Fruit fly (Drosophila melanogaster): Measurements from ENCODE around the gene Naa20A.

Gene Naa20A

dm6 chrX:19663196-19663858, 40.5 kb upstream of the Naa20A start:
- TF ChIP-seq lola (GFP tag; optimal IDR thresholded peaks at IDR 0.05) (no peak), Hr83 (GFP tag; optimal IDR thresholded peaks at IDR 0.05; ENCODE audit: poor library complexity, severe bottlenecking) (peak; percentile 3), brk (GFP tag; optimal IDR thresholded peaks at IDR 0.05) (no peak), N (GFP tag; optimal IDR thresholded peaks at IDR 0.05) (no peak), pan (optimal IDR thresholded peaks at IDR 0.05) (no peak), ey (GFP tag; optimal IDR thresholded peaks at IDR 0.05) (peak; percentile 39), Vsx2 (GFP tag; optimal IDR thresholded peaks at IDR 0.05; ENCODE audit: partially characterized antibody) (no peak), CG32264 (GFP tag; optimal IDR thresholded peaks at IDR 0.05) (no peak), Sp1 (GFP tag; optimal IDR thresholded peaks at IDR 0.05) (peak; percentile 68), Hr78 (GFP tag; optimal IDR thresholded peaks at IDR 0.05) (no peak), jim (GFP tag; optimal IDR thresholded peaks at IDR 0.05) (no peak), dl (GFP tag; optimal IDR thresholded peaks at IDR 0.05; ENCODE audit: insufficient read depth in 1 of 2, partially characterized antibody in 2 of 2) (peak in 1 of 2 experiments; percentile 33), Hnf4 (GFP tag; optimal IDR thresholded peaks at IDR 0.05) (no peak), CrebA (GFP tag; optimal IDR thresholded peaks at IDR 0.05; ENCODE audit: borderline replicate concordance) (no peak), h (GFP tag; optimal IDR thresholded peaks at IDR 0.05) (peak; percentile 6), GATAd (GFP tag; optimal IDR thresholded peaks at IDR 0.05) (no peak), sage (GFP tag; optimal IDR thresholded peaks at IDR 0.05) (no peak), tai (GFP tag; optimal IDR thresholded peaks at IDR 0.05) (no peak), Rel (GFP tag; optimal IDR thresholded peaks at IDR 0.05) (no peak), Rel (tag; optimal IDR thresholded peaks at IDR 0.05) (no peak), HLH106 (tag; optimal IDR thresholded peaks at IDR 0.05) (peak; percentile 64), CG9705 (GFP tag; optimal IDR thresholded peaks at IDR 0.05) (peak; percentile 5), dmrt93B (GFP tag; optimal IDR thresholded peaks at IDR 0.05) (no peak), OdsH (GFP tag; optimal IDR thresholded peaks at IDR 0.05) (peak; percentile 16), foxo (GFP tag; optimal IDR thresholded peaks at IDR 0.05) (peak in 1 of 2 experiments; percentile 45), sv (GFP tag; optimal IDR thresholded peaks at IDR 0.05) (no peak), dsf (GFP tag; optimal IDR thresholded peaks at IDR 0.05; ENCODE audit: borderline replicate concordance) (no peak), Mio (GFP tag; optimal IDR thresholded peaks at IDR 0.05) (no peak), Myc (optimal IDR thresholded peaks at IDR 0.05) (no peak), rgr (GFP tag; optimal IDR thresholded peaks at IDR 0.05) (peak; percentile 14), woc (GFP tag; optimal IDR thresholded peaks at IDR 0.05) (peak; percentile 79), br (GFP tag; optimal IDR thresholded peaks at IDR 0.05) (peak; percentile 34), Jra (GFP tag; optimal IDR thresholded peaks at IDR 0.05) (no peak), Dif (GFP tag; optimal IDR thresholded peaks at IDR 0.05; ENCODE audit: partially characterized antibody) (no peak), psq (GFP tag; optimal IDR thresholded peaks at IDR 0.05) (peak; percentile 37), fru (GFP tag; optimal IDR thresholded peaks at IDR 0.05) (peak; percentile 37), usp (GFP tag; optimal IDR thresholded peaks at IDR 0.05) (no peak), Abd-B (GFP tag; optimal IDR thresholded peaks at IDR 0.05) (no peak), Dfd (GFP tag; optimal IDR thresholded peaks at IDR 0.05) (no peak)

- TF ChIP-seq Vsx2 (GFP tag; optimal IDR thresholded peaks at IDR 0.05; ENCODE audit: partially characterized antibody) (peak; percentile 85), Abd-B (GFP tag; optimal IDR thresholded peaks at IDR 0.05) (no peak), dl (GFP tag; optimal IDR thresholded peaks at IDR 0.05; ENCODE audit: insufficient read depth in 1 of 2, partially characterized antibody in 2 of 2) (peak in 1 of 2 experiments; percentile 74), Dif (GFP tag; optimal IDR thresholded peaks at IDR 0.05; ENCODE audit: partially characterized antibody) (peak; percentile 90), Hr83 (GFP tag; optimal IDR thresholded peaks at IDR 0.05; ENCODE audit: poor library complexity, severe bottlenecking) (peak; percentile 53), Hr78 (GFP tag; optimal IDR thresholded peaks at IDR 0.05) (no peak), ey (GFP tag; optimal IDR thresholded peaks at IDR 0.05) (no peak)
These were observed 39.8 kb upstream of the Naa20A start for dm6 chrX:19662583-19663195.

Measured in whole organism, wandering third instar larva.